Worm (Caenorhabditis elegans) whole organism, early embryonic: ENCODE measurements around the gene C16D9.5.
A peak's percentile ranks its signal among the peaks of the same experiment; 100 is the strongest.

ENCODE experiments used
- B0310.2 ChIP-seq: sonication (generic microtip); optimal IDR thresholded peaks from 2 replicates; lab custom pipeline; 2016; ENCODE audit warnings: mild to moderate bottlenecking, missing genetic modification characterization, missing compliant biosample characterization
- F13C5.2 ChIP-seq: sonication (generic microtip); optimal IDR thresholded peaks from 2 replicates; lab custom pipeline; 2017; ENCODE audit warnings: mild to moderate bottlenecking, missing genetic modification characterization, inconsistent platforms, missing compliant biosample characterization
- aly-1 ChIP-seq: sonication (generic microtip); optimal IDR thresholded peaks from 2 replicates; lab custom pipeline; 2016; ENCODE audit warnings: missing genetic modification characterization, missing compliant biosample characterization
- ama-1 ChIP-seq: fragments of 150-350 bp; optimal IDR thresholded peaks from 2 replicates; lab custom pipeline; 2014
- ceh-13 ChIP-seq: fragments of 200-800 bp; sonication (Bioruptor generic); optimal IDR thresholded peaks from 2 replicates; lab custom pipeline; 2018; ENCODE audit warnings: mild to moderate bottlenecking, missing genetic modification characterization, missing compliant biosample characterization
- ceh-36 ChIP-seq: sonication (generic microtip); optimal IDR thresholded peaks from 2 replicates; lab custom pipeline; 2016; ENCODE audit warnings: missing genetic modification characterization, inconsistent platforms, missing compliant biosample characterization
- ets-7 ChIP-seq: sonication (generic microtip); optimal IDR thresholded peaks from 2 replicates; lab custom pipeline; 2016; ENCODE audit warnings: missing genotype, missing genetic modification characterization, missing compliant biosample characterization
- flt-1 ChIP-seq: fragments of 200-800 bp; sonication (Bioruptor generic); IDR thresholded peaks from 2 replicates; pipeline ENCODE4 v1.3.6; 2022; ENCODE audit warnings: missing genetic modification characterization, missing compliant biosample characterization
- hmbx-1 ChIP-seq: sonication (generic microtip); optimal IDR thresholded peaks from 2 replicates; lab custom pipeline; 2016; ENCODE audit warnings: mild to moderate bottlenecking, missing genetic modification characterization, missing compliant biosample characterization
- hmg-4 ChIP-seq: fragments of 200-800 bp; sonication (Bioruptor generic); optimal IDR thresholded peaks from 2 replicates; lab custom pipeline; 2018; ENCODE audit warnings: mild to moderate bottlenecking, missing genetic modification characterization, missing compliant biosample characterization
- hnd-1 ChIP-seq: sonication (generic microtip); optimal IDR thresholded peaks from 2 replicates; lab custom pipeline; 2016; ENCODE audit warnings: missing genetic modification characterization, missing compliant biosample characterization
- pes-1 ChIP-seq: fragments of 200-800 bp; sonication (Bioruptor generic); IDR thresholded peaks from 2 replicates; pipeline ENCODE4 v1.3.6; 2022; ENCODE audit warnings: missing genetic modification reagents, missing genetic modification characterization, missing compliant biosample characterization
- scrt-1 ChIP-seq: fragments of 200-800 bp; sonication (Bioruptor generic); IDR thresholded peaks from 2 replicates; pipeline ENCODE4 v1.3.6; 2022; ENCODE audit warnings: missing genetic modification characterization, missing compliant biosample characterization
- sea-1 ChIP-seq: fragments of 200-800 bp; sonication (Bioruptor generic); conservative IDR thresholded peaks from 2 replicates; pipeline ENCODE4 v1.3.6; 2022; ENCODE audit warnings: missing genetic modification characterization, missing compliant biosample characterization
- tbx-11 ChIP-seq: fragments of 200-800 bp; sonication (Bioruptor generic); IDR thresholded peaks from 2 replicates; pipeline ENCODE4 v1.3.6; 2022; ENCODE audit warnings: missing genetic modification characterization, missing compliant biosample characterization
- tbx-37 ChIP-seq: fragments of 200-800 bp; sonication (Bioruptor generic); conservative IDR thresholded peaks from 2 replicates; pipeline ENCODE4 v1.3.6; 2022; ENCODE audit warnings: missing genetic modification reagents, missing genetic modification characterization, missing compliant biosample characterization
- tra-4 ChIP-seq: sonication (generic microtip); optimal IDR thresholded peaks from 2 replicates; lab custom pipeline; 2017; ENCODE audit warnings: missing genetic modification characterization, missing compliant biosample characterization

Gene C16D9.5

DNA sequence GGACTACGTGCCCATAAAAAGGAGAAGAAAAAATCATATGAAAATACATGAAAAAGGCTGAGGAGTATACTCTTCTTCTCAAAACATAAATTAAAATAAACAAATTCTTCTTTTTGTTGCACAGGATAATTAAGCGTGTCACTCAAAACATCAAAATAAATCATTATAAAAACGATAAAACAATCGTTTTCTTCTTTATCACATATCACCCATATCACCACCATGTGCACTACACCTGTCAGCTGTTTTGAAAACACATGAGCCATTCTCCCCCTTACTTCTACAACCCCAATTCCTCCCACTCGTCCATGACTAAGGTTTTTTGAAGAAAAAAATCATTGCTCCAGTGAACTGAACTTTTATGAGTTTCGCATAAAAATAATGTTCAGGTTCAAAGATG, 7.2 kb upstream of the C16D9.5 start:
- TF ChIP-seq scrt-1 (GFP tag; lab: Robert Waterston, UW), result no peak
- no peak for TF ChIP-seq ama-1 (lab: Kevin White, UChicago)
- no peak for TF ChIP-seq hnd-1 (tag; lab: Kevin White, UChicago)
- TF ChIP-seq ets-7 (tag; lab: Kevin White, UChicago), result no peak
- no peak for TF ChIP-seq hmbx-1 (tag; lab: Kevin White, UChicago)
- TF ChIP-seq aly-1, result no peak
- TF ChIP-seq ceh-13 (GFP tag; lab: Kevin White, UChicago), result no peak
- no peak for TF ChIP-seq tbx-37
- TF ChIP-seq B0310.2 (tag; lab: Kevin White, UChicago), result no peak
- TF ChIP-seq F13C5.2 (tag; lab: Kevin White, UChicago), result no peak
- TF ChIP-seq pes-1 (GFP tag; lab: Robert Waterston, UW), result no peak
- TF ChIP-seq hmg-4, result no peak
- no peak for TF ChIP-seq sea-1

DNA sequence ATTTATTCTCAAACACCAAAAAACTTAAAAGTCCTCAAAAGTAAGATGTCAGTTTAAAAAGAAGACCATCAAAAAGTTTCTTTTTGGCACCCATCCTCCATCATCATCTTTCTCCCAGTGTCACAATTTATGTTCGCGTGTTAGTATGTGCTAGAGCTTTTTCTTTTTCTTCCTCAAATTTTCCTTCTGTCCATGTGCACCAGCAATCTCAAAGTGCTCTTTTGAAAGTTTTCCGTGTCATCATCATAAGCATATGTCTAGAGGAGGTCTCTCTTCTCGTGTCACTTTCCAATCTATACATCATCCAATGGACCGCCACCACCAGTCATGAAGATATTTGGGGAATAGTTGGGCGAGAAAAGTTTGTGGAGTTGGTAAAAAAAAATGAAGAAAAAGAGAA, 5.7 kb upstream of the C16D9.5 start:
- TF ChIP-seq sea-1 (no peak), hmbx-1 (tag; lab: Kevin White, UChicago) (no peak), tbx-11 (GFP tag; lab: Robert Waterston, UW) (no peak), flt-1 (GFP tag; lab: Robert Waterston, UW) (no peak), B0310.2 (tag; lab: Kevin White, UChicago) (no peak), tbx-37 (no peak), ama-1 (lab: Kevin White, UChicago) (no peak), hnd-1 (tag; lab: Kevin White, UChicago) (no peak), scrt-1 (GFP tag; lab: Robert Waterston, UW) (no peak), ets-7 (tag; lab: Kevin White, UChicago) (no peak), tra-4 (tag; lab: Kevin White, UChicago) (no peak)

DNA sequence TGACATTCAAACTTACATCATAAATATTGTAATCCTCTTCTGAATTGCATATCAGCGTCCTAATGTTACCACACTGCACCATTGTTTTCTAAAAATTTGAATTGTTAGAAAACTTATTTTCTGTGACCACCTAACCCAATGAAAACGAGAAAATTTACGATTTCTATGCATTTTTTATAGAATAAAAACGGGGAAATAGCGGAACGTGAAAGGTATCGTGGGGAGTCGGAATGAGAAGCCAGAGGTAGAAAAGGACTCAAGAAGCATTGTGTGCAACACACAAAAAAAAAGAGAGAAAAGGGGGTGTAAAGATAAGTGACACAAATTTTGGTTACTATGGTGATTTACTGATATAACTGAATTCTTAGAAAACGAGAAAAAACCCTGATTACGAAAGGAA, 4.9 kb upstream of the C16D9.5 start, which contains the start of gene C16D9.6:
Gene C16D9.6 (minus strand): TSS at position 101 of the 400 bp plus-strand sequence.
- TF ChIP-seq pes-1 (GFP tag; lab: Robert Waterston, UW) (no peak), ets-7 (tag; lab: Kevin White, UChicago) (no peak), sea-1 (no peak), scrt-1 (GFP tag; lab: Robert Waterston, UW) (no peak), hmg-4 (no peak), flt-1 (GFP tag; lab: Robert Waterston, UW) (no peak), tbx-37 (no peak), F13C5.2 (tag; lab: Kevin White, UChicago) (no peak), aly-1 (no peak), tra-4 (tag; lab: Kevin White, UChicago) (no peak), ama-1 (lab: Kevin White, UChicago) (no peak), tbx-11 (GFP tag; lab: Robert Waterston, UW) (no peak), hnd-1 (tag; lab: Kevin White, UChicago) (no peak), ceh-36 (no peak), ceh-13 (GFP tag; lab: Kevin White, UChicago) (no peak), B0310.2 (tag; lab: Kevin White, UChicago) (no peak), hmbx-1 (tag; lab: Kevin White, UChicago) (no peak)

DNA sequence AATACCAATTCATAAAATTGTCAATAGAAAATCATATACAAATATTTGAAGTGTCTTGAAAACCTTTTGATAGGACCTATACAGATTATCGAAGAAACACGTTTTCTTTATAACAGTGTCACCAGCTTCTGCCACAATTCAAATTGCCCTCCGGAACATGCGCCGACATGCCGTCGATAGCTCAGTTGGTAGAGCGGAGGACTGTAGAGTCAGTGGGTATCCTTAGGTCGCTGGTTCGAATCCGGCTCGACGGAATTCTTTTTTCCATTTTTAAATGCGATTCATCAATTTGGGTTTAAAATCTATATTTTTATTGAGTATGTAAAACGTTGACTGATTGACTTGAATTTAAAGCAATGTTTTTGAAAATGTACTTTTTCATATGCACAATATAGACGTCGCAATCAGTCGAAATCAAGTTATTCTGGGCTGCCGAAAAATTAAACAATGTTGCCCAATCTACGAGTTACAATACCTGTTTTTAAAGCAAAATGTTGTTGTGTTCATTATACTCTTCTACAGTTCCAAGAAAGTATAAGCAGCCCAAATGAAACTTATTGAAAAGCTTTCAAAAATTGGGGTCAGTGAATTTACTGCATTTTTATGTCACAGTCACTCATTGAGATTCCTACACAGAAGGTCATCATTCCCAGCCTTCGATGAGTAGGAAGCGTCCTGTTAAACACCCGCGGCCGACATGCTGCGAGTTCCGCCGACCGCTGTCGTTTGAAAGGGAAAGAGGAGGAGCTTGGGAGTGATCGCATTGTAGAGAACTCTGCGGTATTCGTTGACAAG, 2.2 kb upstream of the C16D9.5 start:
- TF ChIP-seq scrt-1 (GFP tag; lab: Robert Waterston, UW) (no peak), ama-1 (lab: Kevin White, UChicago) (peak; percentile 48)

DNA sequence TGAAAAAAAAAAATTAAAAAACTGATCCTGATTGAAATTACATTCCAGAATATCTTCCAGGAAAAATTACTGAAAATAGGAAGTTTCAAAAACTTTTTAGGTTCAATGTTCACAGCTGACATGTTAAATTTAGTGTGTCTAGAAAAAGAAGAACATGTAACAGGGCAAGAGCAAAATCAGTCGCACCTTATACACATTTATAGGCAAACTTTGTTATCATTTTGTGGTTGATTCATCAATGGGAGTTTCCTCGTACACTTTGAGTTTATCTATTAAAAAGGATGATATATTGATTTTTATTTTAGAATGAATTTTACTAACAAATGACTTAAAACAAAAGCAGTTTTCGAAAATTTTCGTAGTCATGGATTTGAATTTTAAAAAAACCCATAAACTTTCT, 2.2 kb downstream of the C16D9.5 start:
- TF ChIP-seq ceh-36, result no peak
- no peak for TF ChIP-seq aly-1
- TF ChIP-seq hnd-1 (tag; lab: Kevin White, UChicago), result no peak
- no peak for TF ChIP-seq hmg-4
- no peak for TF ChIP-seq pes-1 (GFP tag; lab: Robert Waterston, UW)
- no peak for TF ChIP-seq B0310.2 (tag; lab: Kevin White, UChicago)
- no peak for TF ChIP-seq tbx-37
- no peak for TF ChIP-seq tbx-11 (GFP tag; lab: Robert Waterston, UW)
- TF ChIP-seq sea-1, result no peak
- TF ChIP-seq ama-1 (lab: Kevin White, UChicago), result no peak
- TF ChIP-seq ceh-13 (GFP tag; lab: Kevin White, UChicago), result no peak
- TF ChIP-seq F13C5.2 (tag; lab: Kevin White, UChicago), result no peak
- TF ChIP-seq scrt-1 (GFP tag; lab: Robert Waterston, UW), result no peak
- TF ChIP-seq flt-1 (GFP tag; lab: Robert Waterston, UW), result no peak
- TF ChIP-seq hmbx-1 (tag; lab: Kevin White, UChicago), result no peak
- TF ChIP-seq ets-7 (tag; lab: Kevin White, UChicago), result no peak
- no peak for TF ChIP-seq tra-4 (tag; lab: Kevin White, UChicago)

DNA sequence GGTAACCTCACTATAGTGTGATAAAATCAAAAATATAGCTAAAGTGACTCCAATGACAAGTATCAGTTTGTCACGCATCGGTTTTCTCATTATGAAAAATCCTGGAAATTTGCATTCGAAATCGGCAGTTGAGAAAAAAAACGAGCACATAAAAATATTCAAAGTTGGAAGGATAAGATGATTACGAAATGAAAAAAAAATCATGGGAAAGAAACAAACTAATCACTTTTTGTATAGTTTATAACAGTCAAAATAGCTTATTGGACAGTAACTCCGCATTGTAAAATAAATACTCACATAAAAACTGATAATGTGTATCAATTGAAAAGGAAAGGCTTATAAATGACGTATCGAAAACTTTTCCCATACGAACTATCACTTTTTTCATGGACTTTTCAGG, 2.6 kb downstream of the C16D9.5 start, which contains the start of gene C16D9.4:
Gene C16D9.4 (minus strand): TSS at position 101 of the 400 bp plus-strand sequence.
- TF ChIP-seq B0310.2 (tag; lab: Kevin White, UChicago) (no peak), ets-7 (tag; lab: Kevin White, UChicago) (no peak), pes-1 (GFP tag; lab: Robert Waterston, UW) (no peak), tbx-37 (no peak), hmbx-1 (tag; lab: Kevin White, UChicago) (no peak), ama-1 (lab: Kevin White, UChicago) (no peak), F13C5.2 (tag; lab: Kevin White, UChicago) (no peak), hmg-4 (no peak), scrt-1 (GFP tag; lab: Robert Waterston, UW) (no peak), tbx-11 (GFP tag; lab: Robert Waterston, UW) (no peak), hnd-1 (tag; lab: Kevin White, UChicago) (no peak), ceh-36 (no peak), tra-4 (tag; lab: Kevin White, UChicago) (no peak), flt-1 (GFP tag; lab: Robert Waterston, UW) (no peak), sea-1 (no peak), aly-1 (no peak), ceh-13 (GFP tag; lab: Kevin White, UChicago) (no peak)

DNA sequence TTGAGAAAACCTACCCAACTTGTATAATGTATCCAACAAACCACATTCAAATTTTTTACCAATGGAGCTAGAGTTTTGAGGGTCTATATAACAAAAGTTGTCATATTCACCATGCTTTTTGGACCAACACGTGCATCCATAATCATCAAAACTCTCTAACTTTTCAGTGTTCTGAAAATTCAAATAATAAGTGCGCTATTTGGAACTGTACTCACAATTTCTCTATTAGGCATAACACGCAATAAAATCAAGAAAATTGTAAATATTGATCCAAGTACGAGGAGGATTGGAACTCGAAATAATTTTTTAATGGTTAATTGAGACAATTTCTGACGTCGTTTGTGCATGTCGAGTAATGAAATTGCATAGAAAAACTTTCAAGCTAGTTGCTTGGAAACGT, 5.4 kb downstream of the C16D9.5 start, which contains the start of gene C16D9.3:
Gene C16D9.3 (minus strand): TSS at position 101 of the 400 bp plus-strand sequence.
- TF ChIP-seq scrt-1 (GFP tag; lab: Robert Waterston, UW), result no peak
- TF ChIP-seq ceh-13 (GFP tag; lab: Kevin White, UChicago), result no peak
- no peak for TF ChIP-seq ama-1 (lab: Kevin White, UChicago)
- no peak for TF ChIP-seq B0310.2 (tag; lab: Kevin White, UChicago)
- no peak for TF ChIP-seq sea-1
- TF ChIP-seq tbx-37, result no peak
- no peak for TF ChIP-seq ceh-36
- TF ChIP-seq hnd-1 (tag; lab: Kevin White, UChicago), result no peak
- TF ChIP-seq aly-1, result no peak
- no peak for TF ChIP-seq tbx-11 (GFP tag; lab: Robert Waterston, UW)
- no peak for TF ChIP-seq hmg-4
